Worm (Caenorhabditis elegans) whole organism, dauer: ENCODE results near the gene ZK669.3.

ENCODE experiments used
- unc-62 ChIP-seq: sonication (generic microtip); optimal IDR thresholded peaks from 2 replicates; lab custom pipeline; 2017; ENCODE audit warnings: missing biosample characterization, missing genetic modification reagents, missing genetic modification characterization

The ZK669.3 gene

DNA sequence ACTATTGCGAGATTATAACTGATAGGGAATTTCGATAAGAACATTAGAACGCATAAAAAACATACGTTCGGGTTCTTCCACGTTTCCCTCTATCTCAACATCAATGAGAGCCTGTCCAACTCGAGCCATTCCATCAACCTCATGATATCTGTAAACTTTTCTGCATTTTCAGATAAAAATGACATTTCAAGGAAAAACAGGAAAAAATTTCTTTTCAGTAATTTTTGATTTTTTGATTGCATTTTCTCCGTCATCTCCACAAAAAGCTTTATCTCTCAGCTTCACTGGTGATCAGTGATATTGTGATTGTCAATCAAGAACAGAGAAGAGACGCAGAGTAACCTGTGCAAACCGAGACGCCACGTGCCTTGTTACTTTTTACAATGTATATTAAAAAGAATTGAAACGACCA is 3.4 kb downstream of the ZK669.3 start:
- no peak for TF ChIP-seq unc-62 (GFP tag; lab: Kevin White, UChicago)

DNA sequence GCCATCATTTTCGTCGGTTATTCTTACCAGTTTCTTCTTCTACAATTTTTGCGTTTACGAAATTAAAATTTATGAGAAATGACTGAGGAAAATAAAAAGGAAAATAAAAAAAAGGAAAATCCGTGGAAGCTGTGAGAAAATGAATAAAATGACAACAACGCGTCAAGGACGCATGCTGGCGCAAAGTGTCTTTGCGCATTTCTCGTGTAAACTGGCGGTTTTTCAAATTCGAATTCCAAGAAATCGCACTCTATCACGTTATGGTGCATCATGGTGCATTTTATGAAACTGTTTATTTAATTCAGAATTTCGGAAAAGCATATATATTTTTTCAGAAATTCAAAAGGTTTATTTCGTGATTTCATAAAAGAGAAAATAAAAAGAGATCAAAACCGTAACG is 4.2 kb downstream of the ZK669.3 start, which contains the start of gene dbt-1:
dbt-1 (minus strand) TSS at position 39 of the 400 bp plus-strand sequence.
- no peak for TF ChIP-seq unc-62 (GFP tag; lab: Kevin White, UChicago)

DNA sequence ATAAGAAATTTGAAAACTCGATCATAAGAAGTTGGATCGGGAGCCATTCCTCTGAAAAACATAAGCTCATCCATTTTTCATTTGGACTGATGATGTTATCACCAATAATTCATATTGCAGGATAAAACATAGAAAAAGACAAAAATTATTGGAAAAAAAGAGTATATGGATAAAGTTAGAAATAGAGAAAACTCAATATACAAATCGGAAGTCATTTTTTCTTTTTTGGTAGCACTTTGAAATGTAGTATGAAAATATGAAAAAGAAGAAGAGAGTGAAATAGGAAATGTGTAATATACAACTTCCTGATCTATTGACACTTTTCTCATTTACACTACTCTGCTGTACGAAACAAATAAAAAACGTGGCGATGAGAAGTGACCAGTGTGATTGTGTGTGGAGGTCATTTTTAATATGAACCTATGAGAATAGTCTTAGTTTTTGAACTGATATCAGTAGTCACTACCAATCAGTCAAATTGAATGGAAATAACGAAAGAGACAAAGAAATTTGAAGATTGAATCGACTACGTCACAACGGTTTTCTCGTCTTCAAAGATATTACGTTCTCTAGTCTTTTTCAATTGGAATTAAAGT is 6.0 kb downstream of the ZK669.3 start, which contains the start of gene ZK669.5:
ZK669.5 (minus strand) TSS at position 51 of the 596 bp plus-strand sequence.
- TF ChIP-seq unc-62 (GFP tag; lab: Kevin White, UChicago), result no peak

DNA sequence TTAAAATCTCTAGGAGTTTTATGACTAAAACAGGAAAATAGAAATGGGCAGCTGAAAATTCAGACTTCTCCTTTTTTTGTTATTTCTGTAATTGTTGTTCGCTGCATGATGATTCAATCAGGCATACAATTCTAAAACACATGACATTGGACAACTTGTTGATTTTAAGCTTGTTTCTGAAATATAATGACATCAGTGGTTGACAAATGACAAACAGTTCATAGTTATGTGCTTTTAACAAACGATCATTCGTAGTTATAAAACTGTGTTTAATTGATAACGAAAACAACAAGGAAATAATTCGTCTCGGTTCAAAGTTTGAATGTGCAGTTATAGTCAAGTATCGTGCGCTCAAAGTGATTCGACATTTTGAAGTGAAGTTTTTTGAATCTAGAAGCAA is 7.3 kb downstream of the ZK669.3 start:
- TF ChIP-seq unc-62 (GFP tag; lab: Kevin White, UChicago), result no peak

DNA sequence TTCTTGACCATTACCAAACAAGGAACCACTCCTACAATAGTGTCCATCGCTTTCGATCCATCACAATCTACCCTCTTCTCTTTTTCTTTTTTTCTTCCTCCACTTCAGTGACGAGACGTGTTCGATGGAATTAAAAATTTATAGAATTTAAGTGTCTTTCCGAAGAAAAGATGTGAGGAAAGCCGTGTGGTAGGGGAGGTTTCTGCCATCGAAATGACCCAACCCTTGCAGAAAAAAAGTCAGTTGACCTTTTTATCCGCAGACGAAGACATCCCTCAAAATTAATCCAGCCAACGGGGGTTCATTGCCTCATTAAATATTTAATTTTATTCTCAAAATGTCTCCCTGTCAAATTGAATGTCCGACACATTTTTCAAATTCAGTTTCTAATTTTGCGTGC is 14.6 kb downstream of the ZK669.3 start:
- no peak for TF ChIP-seq unc-62 (GFP tag; lab: Kevin White, UChicago)

DNA sequence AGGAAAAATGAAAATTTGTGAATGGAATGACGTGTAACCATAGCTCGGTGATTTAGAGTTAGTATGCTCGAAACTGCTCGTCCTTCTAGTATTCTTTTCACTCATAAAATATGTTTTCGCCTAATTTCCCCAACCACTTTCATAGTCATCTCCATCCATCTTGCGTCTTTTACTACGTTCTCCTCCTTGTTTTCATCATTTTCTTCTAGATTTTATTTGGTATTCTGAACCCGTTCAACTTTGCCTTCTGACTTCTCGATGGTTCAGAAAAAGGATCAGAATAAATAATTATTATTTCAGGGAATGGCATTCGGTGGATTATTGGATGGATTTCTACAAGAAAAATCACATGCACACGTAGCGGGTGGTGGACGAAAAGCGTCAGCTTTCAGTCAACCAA is 17.6 kb downstream of the ZK669.3 start, which contains the start of gene C04H4.1:
C04H4.1 (plus strand) TSS at position 301 of the 400 bp plus-strand sequence.
- no peak for TF ChIP-seq unc-62 (GFP tag; lab: Kevin White, UChicago)

DNA sequence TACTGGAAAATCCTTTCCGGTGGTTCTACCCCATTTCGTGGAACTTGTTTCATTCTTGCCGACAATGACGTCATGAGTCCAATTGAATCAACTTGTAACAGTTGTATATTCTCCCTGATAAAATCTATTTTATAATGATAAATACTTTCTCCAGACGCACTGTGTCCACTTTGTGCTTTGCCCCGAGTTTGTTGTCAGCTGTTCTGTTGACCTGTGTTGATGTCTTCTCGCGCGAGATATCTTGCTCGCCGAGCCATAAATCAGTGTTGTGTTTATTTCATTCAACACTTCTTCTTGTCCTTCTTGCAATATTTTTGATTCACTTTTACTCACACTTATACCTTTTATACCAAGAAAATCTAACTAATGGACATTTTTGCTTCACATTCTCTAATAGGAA is 21.2 kb downstream of the ZK669.3 start:
- TF ChIP-seq unc-62 (GFP tag; lab: Kevin White, UChicago), result no peak

DNA sequence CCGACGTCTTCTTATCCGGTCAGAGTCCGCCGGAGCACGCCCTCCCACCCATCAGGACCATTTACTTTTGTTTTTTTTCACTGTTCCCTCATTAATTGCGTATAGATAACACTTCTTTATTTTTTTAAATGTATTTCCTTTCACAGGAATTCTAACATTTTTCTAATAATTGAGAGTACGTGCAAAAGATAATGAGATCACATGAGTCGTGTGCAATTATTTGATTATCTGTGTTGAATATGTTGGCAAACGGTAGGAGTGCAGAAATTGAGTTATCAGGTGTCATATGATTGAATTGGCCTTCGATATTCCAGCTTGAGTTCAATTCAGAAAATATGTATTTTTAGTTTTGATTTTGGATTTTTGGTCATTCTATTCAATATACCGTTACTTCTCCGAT is 27.4 kb downstream of the ZK669.3 start:
- no peak for TF ChIP-seq unc-62 (GFP tag; lab: Kevin White, UChicago)

DNA sequence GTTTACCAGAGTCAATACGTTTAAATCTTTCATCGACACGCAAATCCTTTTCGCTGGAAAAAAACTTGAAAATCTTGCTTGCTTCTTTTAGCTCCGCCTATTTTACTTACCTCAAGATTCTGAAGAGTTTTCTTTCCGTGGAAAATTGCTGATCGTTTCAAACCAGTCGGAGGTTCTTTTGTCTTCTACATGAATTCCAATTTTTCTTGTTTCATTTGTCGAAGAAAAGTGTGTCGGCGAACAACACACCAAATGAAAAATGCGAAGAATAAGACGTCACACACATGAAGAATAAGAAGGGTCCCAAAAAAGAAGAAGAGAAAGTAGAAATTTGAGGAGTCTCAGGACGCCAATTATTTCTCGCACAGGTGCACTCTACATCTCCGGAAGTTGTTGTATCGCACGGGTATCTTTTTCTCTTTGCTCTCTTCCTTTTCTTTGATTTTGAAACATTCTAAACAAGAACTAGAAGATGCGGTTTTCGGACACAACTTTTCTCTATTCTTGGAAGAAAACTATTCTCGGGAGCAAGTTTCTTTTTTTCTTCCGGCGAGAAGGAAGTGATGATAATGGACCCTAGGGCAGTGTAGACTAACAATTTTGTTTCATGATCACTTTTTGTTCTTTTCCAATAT is 33.4 kb downstream of the ZK669.3 start:
- TF ChIP-seq unc-62 (GFP tag; lab: Kevin White, UChicago), result no peak

DNA sequence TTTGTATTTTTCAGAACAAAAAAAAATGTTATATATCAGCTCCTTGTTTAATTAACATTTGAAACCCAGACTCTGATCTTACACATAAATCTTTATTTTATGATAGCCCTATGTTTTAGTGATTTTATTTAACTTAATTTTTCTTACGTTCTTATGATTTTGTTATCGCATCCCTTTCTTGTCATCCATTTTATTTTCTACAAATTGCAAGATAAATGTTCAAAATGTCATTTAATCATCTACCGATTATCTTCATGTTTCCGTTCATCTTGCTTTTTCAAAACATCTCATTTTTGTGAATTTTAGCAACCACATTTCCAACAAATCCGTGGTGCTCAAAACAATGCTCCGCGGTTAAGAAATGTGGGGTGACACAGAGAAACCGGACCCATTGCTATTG is 35.4 kb downstream of the ZK669.3 start, which contains the start of gene DH11.5:
DH11.5 (plus strand) TSS at position 301 of the 400 bp plus-strand sequence.
- no peak for TF ChIP-seq unc-62 (GFP tag; lab: Kevin White, UChicago)

DNA sequence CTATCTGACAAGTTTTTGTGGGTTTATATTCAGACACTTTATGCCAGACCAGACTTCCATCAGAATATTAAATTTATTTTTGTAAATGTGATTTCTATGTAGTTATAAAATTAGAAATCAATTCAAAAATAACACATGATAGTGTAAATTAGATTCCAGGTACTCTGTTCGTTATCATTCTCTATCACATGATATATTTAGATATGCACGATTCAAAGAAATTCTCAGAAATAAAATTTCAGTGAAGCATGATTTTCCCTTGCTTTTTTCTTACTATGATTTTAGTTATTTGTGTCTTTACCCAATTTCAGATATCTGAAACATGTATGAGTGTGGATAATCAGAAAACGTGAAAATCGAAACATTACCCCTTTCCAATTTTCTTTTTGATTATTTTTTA is 36.6 kb downstream of the ZK669.3 start:
- no peak for TF ChIP-seq unc-62 (GFP tag; lab: Kevin White, UChicago)

DNA sequence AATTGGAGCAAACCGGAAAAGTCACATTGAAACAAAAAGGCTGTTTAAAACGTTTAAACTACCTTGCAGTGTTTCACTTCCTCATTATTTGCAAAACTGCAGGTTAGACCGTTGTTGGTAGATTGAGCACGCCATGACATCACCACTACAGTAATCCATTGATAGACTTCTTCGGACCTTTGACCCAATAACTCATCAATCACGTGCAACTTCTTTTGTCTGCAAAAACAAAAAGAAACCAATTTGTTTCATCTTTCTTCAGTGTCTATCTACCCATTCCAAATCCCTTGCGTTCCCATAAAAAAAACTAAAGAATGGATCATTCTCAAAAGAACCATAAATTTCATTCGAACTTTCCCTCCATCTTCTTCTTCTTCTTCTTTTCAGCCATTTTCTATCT is 40.1 kb downstream of the ZK669.3 start:
- no peak for TF ChIP-seq unc-62 (GFP tag; lab: Kevin White, UChicago)

DNA sequence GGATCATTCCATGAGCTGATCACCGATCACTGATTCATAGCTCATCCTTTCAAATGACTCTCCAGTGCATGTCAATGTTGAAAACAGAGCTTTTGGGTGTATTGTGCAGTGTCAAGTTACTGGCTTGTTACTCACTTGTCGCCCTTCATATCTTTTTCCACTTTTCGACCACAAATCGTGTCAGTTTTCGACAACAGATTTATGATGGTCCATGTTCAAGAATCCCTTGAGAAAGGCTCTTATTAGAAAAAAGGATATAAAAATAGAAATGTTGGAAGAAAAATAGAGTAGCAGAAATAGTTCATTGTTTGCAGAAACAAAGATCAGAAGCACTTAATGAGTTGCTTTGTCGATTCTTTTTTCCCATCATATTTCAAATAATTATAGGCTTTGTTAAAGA is 42.5 kb downstream of the ZK669.3 start:
- no peak for TF ChIP-seq unc-62 (GFP tag; lab: Kevin White, UChicago)

DNA sequence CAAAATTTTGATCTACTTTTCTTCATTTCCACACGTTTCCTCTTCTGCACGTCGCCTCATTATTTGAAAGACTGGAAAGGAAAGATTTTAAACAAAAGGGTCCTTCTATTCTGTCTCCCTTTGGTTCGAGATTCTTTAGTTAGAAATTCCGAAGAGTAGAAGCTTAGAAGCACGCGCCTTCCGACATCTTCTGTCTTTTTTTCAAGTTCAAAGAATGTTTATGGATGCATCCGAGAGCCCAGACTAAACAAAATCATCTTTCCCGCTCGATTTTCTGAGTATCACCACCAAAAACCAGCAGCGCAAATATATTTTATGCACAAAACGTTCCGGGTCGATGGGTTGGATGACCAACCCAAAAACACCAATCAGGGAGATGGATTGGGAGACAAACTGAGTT is 43.1 kb downstream of the ZK669.3 start:
- no peak for TF ChIP-seq unc-62 (GFP tag; lab: Kevin White, UChicago)

DNA sequence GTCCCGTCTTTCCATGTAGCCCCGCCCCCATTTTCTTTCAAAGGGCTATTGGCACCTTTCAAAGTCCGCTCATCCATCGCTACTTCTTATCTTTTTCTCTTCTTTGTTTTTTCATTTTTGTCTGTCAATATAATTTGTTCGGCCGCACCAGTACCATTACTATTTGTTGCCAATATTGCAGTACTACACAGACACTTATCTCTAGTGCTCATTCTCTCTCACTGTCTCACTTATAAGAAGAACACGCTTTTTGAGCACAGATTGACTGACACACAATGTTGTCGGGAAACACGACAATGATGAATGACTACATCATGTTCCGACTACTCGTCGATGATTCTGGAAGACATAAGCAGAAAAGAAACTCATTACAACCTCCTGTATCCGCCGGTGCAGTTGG is 44.1 kb downstream of the ZK669.3 start:
- no peak for TF ChIP-seq unc-62 (GFP tag; lab: Kevin White, UChicago)

DNA sequence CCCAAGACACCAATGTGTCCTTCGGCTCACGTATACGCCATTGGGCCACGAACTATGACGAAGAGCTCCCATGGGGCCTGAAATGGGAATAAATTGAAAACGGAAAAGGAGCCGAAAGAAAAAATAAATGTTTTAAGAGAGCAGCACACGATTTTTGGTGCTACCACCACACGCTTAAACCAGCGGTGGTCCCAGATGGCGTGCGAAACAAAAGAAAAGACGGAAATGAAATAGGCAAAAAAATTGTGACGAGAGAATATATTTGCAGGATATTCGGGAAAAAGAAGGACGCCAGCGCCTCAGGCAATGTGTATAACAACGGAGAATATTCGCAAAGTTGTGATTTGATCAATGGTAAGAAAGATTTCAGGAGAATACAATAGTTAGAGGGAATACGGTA is 46.0 kb downstream of the ZK669.3 start:
- TF ChIP-seq unc-62 (GFP tag; lab: Kevin White, UChicago), result no peak

DNA sequence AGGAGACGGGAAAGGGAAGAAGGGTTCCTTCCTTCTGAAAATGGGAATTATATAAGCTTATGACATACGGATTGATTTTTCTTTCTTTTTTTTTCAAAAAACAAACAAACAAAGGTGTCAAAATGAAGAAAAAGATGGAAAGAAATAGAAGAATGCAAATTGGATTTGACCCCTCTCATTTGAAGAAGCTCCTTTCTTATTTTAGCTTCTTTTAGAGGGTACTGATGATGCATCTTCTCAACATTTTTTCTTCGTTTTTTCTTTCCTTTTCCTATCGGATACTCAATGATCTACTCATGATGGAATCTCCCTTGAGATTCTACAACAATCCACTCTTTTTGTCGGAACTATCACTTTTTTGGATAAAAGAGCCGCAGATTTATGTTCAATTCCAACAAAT is 49.2 kb downstream of the ZK669.3 start:
- no peak for TF ChIP-seq unc-62 (GFP tag; lab: Kevin White, UChicago)
